Fruit fly (Drosophila melanogaster): ENCODE results near the gene Srp72.

DNA sequence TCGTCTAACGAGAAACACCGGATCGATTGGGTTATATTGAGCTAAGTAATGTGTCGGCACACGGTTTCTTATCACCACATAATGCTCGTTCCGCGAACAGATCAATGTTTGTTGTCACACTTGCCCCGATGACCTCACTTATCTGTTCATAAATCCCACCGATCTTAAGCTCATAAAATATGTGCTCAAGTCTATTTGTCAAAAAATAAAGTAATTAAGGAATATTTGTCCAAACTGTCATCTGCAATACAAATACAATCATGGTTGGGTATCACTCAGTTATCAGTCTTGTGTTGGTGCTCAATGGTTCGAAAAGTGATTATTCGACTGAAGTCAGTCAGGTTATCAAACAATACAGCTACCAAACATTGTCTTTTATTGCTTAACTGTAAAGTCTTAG lies 40.3 kb upstream of the Srp72 start:
- TF ChIP-seq kay (GFP tag; ENCODE audit: borderline replicate concordance) (no peak), bab1 (GFP tag; optimal IDR thresholded peaks at IDR 0.05) (no peak), CG33017 (tag; optimal IDR thresholded peaks at IDR 0.05) (no peak), cic (GFP tag; optimal IDR thresholded peaks at IDR 0.05) (no peak), Hr96 (GFP tag; optimal IDR thresholded peaks at IDR 0.05) (no peak), CG1620 (GFP tag; optimal IDR thresholded peaks at IDR 0.05) (no peak)

Measured in whole organism, adult.